Worm (Caenorhabditis elegans): ENCODE data around the gene F49H12.3.

DNA sequence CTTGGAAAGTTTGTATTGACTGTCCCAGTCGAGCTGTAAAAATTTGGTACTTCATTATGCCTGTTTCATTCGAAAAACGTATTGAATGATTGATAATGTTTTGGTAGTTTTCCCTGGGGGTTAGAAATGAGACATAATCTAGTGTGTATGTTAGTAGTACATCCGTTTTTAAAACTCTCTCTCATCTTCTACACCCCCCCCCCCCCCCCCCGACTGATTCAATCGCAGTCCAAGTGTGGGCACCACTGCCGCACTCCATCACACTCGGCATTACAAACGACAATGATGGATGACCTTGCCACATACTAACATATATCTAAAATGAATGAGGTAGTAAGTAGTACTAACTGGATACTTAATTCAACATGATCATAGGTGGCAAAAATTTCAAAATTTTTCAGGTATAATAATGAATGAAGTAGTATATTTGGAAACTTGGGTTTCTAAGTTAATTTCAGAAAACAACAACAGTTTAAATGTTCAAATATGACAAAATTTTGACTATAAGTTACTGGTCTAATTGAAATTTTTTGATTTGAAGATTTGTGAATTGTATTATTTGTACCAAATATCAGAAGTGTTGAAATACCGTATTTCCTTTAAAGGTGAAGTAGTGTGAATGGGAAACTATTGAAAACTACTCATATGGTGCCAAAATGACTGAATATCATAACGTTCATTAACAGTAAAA lies 42.6 kb upstream of the F49H12.3 start:
- TF ChIP-seq skn-1 (tag; optimal IDR thresholded peaks at IDR 0.05) (no peak), mep-1 (tag; optimal IDR thresholded peaks at IDR 0.05) (peak; percentile 21), mdl-1 (tag; optimal IDR thresholded peaks at IDR 0.05) (no peak), ama-1 (optimal IDR thresholded peaks at IDR 0.05) (no peak), lin-39 (tag; optimal IDR thresholded peaks at IDR 0.05) (peak; percentile 4), rnt-1 (tag; optimal IDR thresholded peaks at IDR 0.05) (no peak), lsy-2 (tag; optimal IDR thresholded peaks at IDR 0.05) (no peak), ceh-8 (GFP tag; optimal IDR thresholded peaks at IDR 0.05) (no peak), snpc-4 (tag; optimal IDR thresholded peaks at IDR 0.05) (no peak), snu-23 (GFP tag; optimal IDR thresholded peaks at IDR 0.05) (no peak), ceh-82 (tag; optimal IDR thresholded peaks at IDR 0.05) (no peak), mef-2 (tag; optimal IDR thresholded peaks at IDR 0.05) (no peak), tbx-2 (tag; optimal IDR thresholded peaks at IDR 0.05) (no peak), unc-130 (tag; optimal IDR thresholded peaks at IDR 0.05) (no peak)
